Worm (Caenorhabditis elegans): ENCODE measurements around the gene gex-3.
A peak's percentile ranks its signal among the peaks of the same experiment; 100 is the strongest.

Gene gex-3

ce11 chrIV:12404137-12404536 is at the start of gene gex-3:
Gene gex-3, plus strand, starts transcription at chrIV:12404431.
- TF ChIP-seq snpc-4 (tag; optimal IDR thresholded peaks at IDR 0.05) = peak; percentile 67
- TF ChIP-seq F16B12.6 (tag; optimal IDR thresholded peaks at IDR 0.05) = peak; percentile 53
- TF ChIP-seq ztf-11 (tag; optimal IDR thresholded peaks at IDR 0.05) = peak in 1 of 2 experiments; percentile 59
- TF ChIP-seq nhr-47 (tag; optimal IDR thresholded peaks at IDR 0.05) = peak; percentile 83
- peak; percentile 19 for TF ChIP-seq elt-2 (tag; optimal IDR thresholded peaks at IDR 0.05)
- TF ChIP-seq lsy-2 (tag; optimal IDR thresholded peaks at IDR 0.05) = peak; percentile 92 to 96
- TF ChIP-seq nhr-20 (tag; optimal IDR thresholded peaks at IDR 0.05) = peak; percentile 77
- no peak for TF ChIP-seq nhr-12 (tag; optimal IDR thresholded peaks at IDR 0.05)
- TF ChIP-seq C04F5.9 (tag; optimal IDR thresholded peaks at IDR 0.05) = no peak
- TF ChIP-seq nhr-85 (tag) = peak; percentile 86
- TF ChIP-seq ama-1 (optimal IDR thresholded peaks at IDR 0.05) = no peak
- peak; percentile 50 for TF ChIP-seq irx-1 (tag; optimal IDR thresholded peaks at IDR 0.05)
- TF ChIP-seq mab-9 (GFP tag; IDR thresholded peaks at IDR 0.05) = no peak
- peak; percentile 70 for TF ChIP-seq ceh-8 (GFP tag; optimal IDR thresholded peaks at IDR 0.05)
- peak; percentile 61 for TF ChIP-seq aly-2 (tag; optimal IDR thresholded peaks at IDR 0.05)
- TF ChIP-seq snu-23 (GFP tag; optimal IDR thresholded peaks at IDR 0.05) = peak; percentile 88
- no peak for TF ChIP-seq unc-30 (tag; optimal IDR thresholded peaks at IDR 0.05)
- no peak for TF ChIP-seq sptf-1 (tag; optimal IDR thresholded peaks at IDR 0.05)
- no peak for TF ChIP-seq hpl-2 (GFP tag; optimal IDR thresholded peaks at IDR 0.05)
- no peak for TF ChIP-seq blmp-1 (tag; optimal IDR thresholded peaks at IDR 0.05)
- peak; percentile 81 for TF ChIP-seq xbp-1 (tag; optimal IDR thresholded peaks at IDR 0.05)
- TF ChIP-seq fkh-4 (tag; optimal IDR thresholded peaks at IDR 0.05; ENCODE audit: borderline replicate concordance) = no peak
- peak in 1 of 2 experiments; percentile 75 for TF ChIP-seq mdl-1 (tag; optimal IDR thresholded peaks at IDR 0.05)
- TF ChIP-seq skn-1 (tag; optimal IDR thresholded peaks at IDR 0.05) = peak; percentile 83
- TF ChIP-seq C16A3.4 (tag; optimal IDR thresholded peaks at IDR 0.05) = peak; percentile 96
- TF ChIP-seq sox-4 (tag; optimal IDR thresholded peaks at IDR 0.05) = no peak
- peak; percentile 93 to 96 (median 96) for TF ChIP-seq dpl-1 (GFP tag; optimal IDR thresholded peaks at IDR 0.05)
- peak in 2 of 6 experiments; percentile 5 to 48 for TF ChIP-seq elt-3 (tag; optimal IDR thresholded peaks at IDR 0.05)
- no peak for TF ChIP-seq ceh-88 (GFP tag; IDR thresholded peaks at IDR 0.05)
- peak; percentile 73 for TF ChIP-seq fkh-8 (tag; optimal IDR thresholded peaks at IDR 0.05)
- TF ChIP-seq hlh-4 (tag; optimal IDR thresholded peaks at IDR 0.05) = no peak
- TF ChIP-seq vab-15 (tag; optimal IDR thresholded peaks at IDR 0.05) = peak; percentile 88
- peak; percentile 75 for TF ChIP-seq jun-1 (tag; optimal IDR thresholded peaks at IDR 0.05)
- no peak for TF ChIP-seq hlh-17 (GFP tag; optimal IDR thresholded peaks at IDR 0.05; ENCODE audit: borderline replicate concordance)
- TF ChIP-seq pqm-1 (tag; optimal IDR thresholded peaks at IDR 0.05) = no peak
- TF ChIP-seq efl-3 (GFP tag; optimal IDR thresholded peaks at IDR 0.05) = no peak
- TF ChIP-seq egl-13 (tag; optimal IDR thresholded peaks at IDR 0.05) = no peak
- TF ChIP-seq efl-1 (optimal IDR thresholded peaks at IDR 0.05) = peak; percentile 90 to 97
- peak; percentile 95 to 100 for TF ChIP-seq efl-1 (GFP tag; optimal IDR thresholded peaks at IDR 0.05 in 1 of 2)
- TF ChIP-seq zip-4 (GFP tag; optimal IDR thresholded peaks at IDR 0.05) = no peak
- peak; percentile 33 for TF ChIP-seq lin-39 (tag; optimal IDR thresholded peaks at IDR 0.05)
- TF ChIP-seq pag-3 (tag; optimal IDR thresholded peaks at IDR 0.05; ENCODE audit: borderline replicate concordance, insufficient read depth) = no peak
- no peak for TF ChIP-seq tlp-1 (tag; optimal IDR thresholded peaks at IDR 0.05)
- TF ChIP-seq isw-1 (GFP tag; IDR thresholded peaks at IDR 0.05) = peak; percentile 80
- peak; percentile 89 for TF ChIP-seq mep-1 (tag; optimal IDR thresholded peaks at IDR 0.05)
- peak; percentile 87 for TF ChIP-seq nhr-71 (tag; optimal IDR thresholded peaks at IDR 0.05)
- peak; percentile 64 for TF ChIP-seq grh-1 (GFP tag; IDR thresholded peaks at IDR 0.05)
- TF ChIP-seq unc-62 (GFP tag; optimal IDR thresholded peaks at IDR 0.05) = no peak
- no peak for TF ChIP-seq mef-2 (tag; optimal IDR thresholded peaks at IDR 0.05)
- peak; percentile 19 for TF ChIP-seq zag-1 (tag; optimal IDR thresholded peaks at IDR 0.05)
- TF ChIP-seq swsn-7 (tag; optimal IDR thresholded peaks at IDR 0.05) = peak; percentile 75
- TF ChIP-seq nhr-11 (tag; optimal IDR thresholded peaks at IDR 0.05) = no peak
- peak; percentile 84 for TF ChIP-seq fkh-10 (GFP tag; optimal IDR thresholded peaks at IDR 0.05)
- peak; percentile 78 for TF ChIP-seq tbx-2 (tag; optimal IDR thresholded peaks at IDR 0.05)
